Fruit fly (Drosophila melanogaster) whole organism, embryonic: Measurements from ENCODE around the gene RhoGAPp190.

Experiments
- Atf-2 ChIP-seq: fragments of 200-800 bp; sonication (Bioruptor generic); optimal IDR thresholded peaks from 2 replicates; lab custom pipeline; 2016; ENCODE audit warnings: missing biosample characterization, missing genetic modification characterization
- Atf6 ChIP-seq: fragments of 200-800 bp; sonication (Bioruptor generic); IDR thresholded peaks from 2 replicates; pipeline ENCODE4 v1.3.6; 2022; ENCODE audit warnings: missing biosample characterization, missing genetic modification characterization
- CG11085 ChIP-seq: fragments of 200-800 bp; sonication (Bioruptor generic); IDR thresholded peaks from 2 replicates; pipeline ENCODE4 v1.3.6; 2022; ENCODE audit warnings: missing biosample characterization, missing genetic modification characterization
- CG11560 ChIP-seq: fragments of 200-800 bp; sonication (Bioruptor generic); IDR thresholded peaks from 3 replicates; pipeline ENCODE4 v1.3.6; 2022; ENCODE audit warnings: missing biosample characterization, missing genetic modification characterization
- CG13424 ChIP-seq: fragments of 200-800 bp; sonication (Bioruptor generic); optimal IDR thresholded peaks from 2 replicates; lab custom pipeline; 2019; ENCODE audit warnings: missing biosample characterization, mild to moderate bottlenecking, missing genetic modification characterization, moderate library complexity
- CG13894 ChIP-seq: fragments of 200-800 bp; sonication (Bioruptor generic); optimal IDR thresholded peaks from 3 replicates; lab custom pipeline; 2018; ENCODE audit warnings: missing biosample characterization, mild to moderate bottlenecking, missing genetic modification characterization, moderate library complexity
- CG16813 ChIP-seq: fragments of 200-800 bp; sonication (Bioruptor generic); IDR thresholded peaks from 3 replicates; pipeline ENCODE4 v1.3.6; 2022; ENCODE audit warnings: missing biosample characterization, missing genetic modification characterization; ENCODE audit not compliant: partially characterized antibody
- CG17361 ChIP-seq: fragments of 200-800 bp; sonication (Bioruptor generic); IDR thresholded peaks from 3 replicates; pipeline ENCODE4 v1.3.6; 2022; ENCODE audit warnings: missing biosample characterization, missing genetic modification characterization
- CG17829 ChIP-seq: fragments of 200-800 bp; optimal IDR thresholded peaks from 2 replicates; lab custom pipeline; 2019; ENCODE audit warnings: missing biosample characterization, mild to moderate bottlenecking, missing genetic modification characterization, moderate library complexity
- CG18476 ChIP-seq: fragments of 200-800 bp; sonication (Bioruptor generic); optimal IDR thresholded peaks from 2 replicates; lab custom pipeline; 2016; ENCODE audit warnings: missing biosample characterization, mild to moderate bottlenecking, missing genetic modification characterization
- CG18619 ChIP-seq: fragments of 200-800 bp; sonication (Bioruptor generic); optimal IDR thresholded peaks from 3 replicates; lab custom pipeline; 2017; ENCODE audit warnings: missing biosample characterization, mild to moderate bottlenecking, missing genetic modification characterization
- CG2116 ChIP-seq: fragments of 200-800 bp; sonication (Bioruptor generic); optimal IDR thresholded peaks from 3 replicates; lab custom pipeline; 2018; ENCODE audit warnings: missing biosample characterization, mild to moderate bottlenecking, missing genetic modification characterization
- CG31365 ChIP-seq: fragments of 200-800 bp; sonication (Bioruptor generic); optimal IDR thresholded peaks from 2 replicates; lab custom pipeline; 2018; ENCODE audit warnings: missing biosample characterization, mild to moderate bottlenecking, missing genetic modification characterization
- CG33213 ChIP-seq: fragments of 200-800 bp; sonication (Bioruptor generic); optimal IDR thresholded peaks from 3 replicates; lab custom pipeline; 2016; ENCODE audit warnings: missing biosample characterization, missing genetic modification characterization
- CG34422 ChIP-seq: fragments of 200-800 bp; sonication (Bioruptor generic); IDR thresholded peaks from 3 replicates; pipeline ENCODE4 v1.3.6; 2022; ENCODE audit warnings: missing biosample characterization, missing genetic modification characterization
- CG4328 ChIP-seq: fragments of 200-800 bp; sonication (Bioruptor generic); optimal IDR thresholded peaks from 3 replicates; lab custom pipeline; 2017; ENCODE audit warnings: missing biosample characterization, missing genetic modification reagents, missing genetic modification characterization
- CG4707 ChIP-seq: fragments of 200-800 bp; sonication (Bioruptor generic); optimal IDR thresholded peaks from 2 replicates; lab custom pipeline; 2018; ENCODE audit warnings: missing biosample characterization, mild to moderate bottlenecking, missing genetic modification characterization, moderate library complexity
- CG5245 ChIP-seq: fragments of 200-800 bp; sonication (Bioruptor generic); optimal IDR thresholded peaks from 3 replicates; lab custom pipeline; 2016; ENCODE audit warnings: missing biosample characterization, missing genetic modification characterization
- CG7271 ChIP-seq: fragments of 200-800 bp; sonication (Bioruptor generic); optimal IDR thresholded peaks from 2 replicates; lab custom pipeline; 2018; ENCODE audit warnings: missing biosample characterization, mild to moderate bottlenecking, missing genetic modification characterization, moderate library complexity
- CG7357 ChIP-seq: fragments of 200-800 bp; sonication (Bioruptor generic); IDR thresholded peaks from 3 replicates; pipeline ENCODE4 v1.3.6; 2022; ENCODE audit warnings: missing biosample characterization, missing genetic modification characterization
- CG7372 ChIP-seq: fragments of 200-800 bp; sonication (Bioruptor generic); IDR thresholded peaks from 2 replicates; pipeline ENCODE4 v1.3.6; 2022; ENCODE audit warnings: missing biosample characterization, missing genetic modification characterization
- CG8478 ChIP-seq: fragments of >200 bp; optimal IDR thresholded peaks from 2 replicates; lab custom pipeline; 2018
- CG8765 ChIP-seq: fragments of 200-800 bp; sonication (Bioruptor generic); IDR thresholded peaks from 2 replicates; pipeline ENCODE4 v1.3.6; 2022; ENCODE audit warnings: missing biosample characterization, missing genetic modification characterization
- Chrac-16 ChIP-seq: fragments of 200-800 bp; sonication (Bioruptor generic); optimal IDR thresholded peaks from 3 replicates; lab custom pipeline; 2016; ENCODE audit warnings: missing biosample characterization, missing genetic modification characterization
- D19B ChIP-seq: fragments of 200-800 bp; sonication (Bioruptor generic); optimal IDR thresholded peaks from 2 replicates; lab custom pipeline; 2017; ENCODE audit warnings: missing biosample characterization, mild to moderate bottlenecking, missing genetic modification characterization
- Dref ChIP-seq: fragments of 200-800 bp; sonication (Bioruptor generic); IDR thresholded peaks from 2 replicates; pipeline ENCODE4 v1.3.6; 2022; ENCODE audit warnings: missing biosample characterization, missing genetic modification characterization
- GATAe ChIP-seq: fragments of 200-800 bp; sonication (Bioruptor generic); conservative IDR thresholded peaks from 2 replicates; pipeline ENCODE4 v1.3.6; 2022; ENCODE audit warnings: missing biosample characterization, missing genetic modification characterization
- HLH3B ChIP-seq: fragments of 200-800 bp; sonication (Bioruptor generic); IDR thresholded peaks from 2 replicates; pipeline ENCODE4 v1.3.6; 2022; ENCODE audit warnings: missing biosample characterization, missing genetic modification characterization
- Jarid2 ChIP-seq: fragments of 200-800 bp; sonication (Bioruptor generic); optimal IDR thresholded peaks from 3 replicates; lab custom pipeline; 2017; ENCODE audit warnings: mild to moderate bottlenecking, missing biosample characterization, missing genetic modification reagents, missing genetic modification characterization
- Sin3A ChIP-seq: fragments of >200 bp; optimal IDR thresholded peaks from 2 replicates; lab custom pipeline; 2018
- abd-A ChIP-seq: fragments of 200-800 bp; sonication (Bioruptor generic); optimal IDR thresholded peaks from 3 replicates; lab custom pipeline; 2019; ENCODE audit warnings: missing biosample characterization, mild to moderate bottlenecking, missing genetic modification characterization, moderate library complexity
- al ChIP-seq: fragments of 200-800 bp; sonication (Bioruptor generic); IDR thresholded peaks from 2 replicates; pipeline ENCODE4 v1.3.6; 2022; ENCODE audit warnings: missing biosample characterization, missing genetic modification characterization
- ap ChIP-seq: fragments of 200-800 bp; sonication (Bioruptor generic); IDR thresholded peaks from 2 replicates; pipeline ENCODE4 v1.3.6; 2022; ENCODE audit warnings: missing biosample characterization, missing genetic modification characterization
- br ChIP-seq: fragments of >200 bp; optimal IDR thresholded peaks from 2 replicates; lab custom pipeline; 2017
- disco-r ChIP-seq: fragments of 200-800 bp; sonication (Bioruptor generic); optimal IDR thresholded peaks from 2 replicates; lab custom pipeline; 2016; ENCODE audit warnings: missing biosample characterization, missing genetic modification characterization
- dysf ChIP-seq: fragments of 200-800 bp; sonication (Bioruptor generic); IDR thresholded peaks from 3 replicates; pipeline ENCODE4 v1.3.6; 2022; ENCODE audit warnings: missing biosample characterization, missing genetic modification characterization
- emc ChIP-seq: fragments of 200-800 bp; sonication (Bioruptor generic); optimal IDR thresholded peaks from 2 replicates; lab custom pipeline; 2016; ENCODE audit warnings: missing biosample characterization, missing genetic modification characterization
- exex ChIP-seq: fragments of 200-800 bp; sonication (Bioruptor generic); optimal IDR thresholded peaks from 4 replicates; lab custom pipeline; 2018; ENCODE audit warnings: missing biosample characterization, mild to moderate bottlenecking, missing genetic modification characterization, moderate library complexity
- hb ChIP-seq: fragments of 200-800 bp; sonication (Bioruptor generic); IDR thresholded peaks from 3 replicates; pipeline ENCODE4 v1.3.6; 2022; ENCODE audit warnings: missing biosample characterization, missing genetic modification characterization; ENCODE audit not compliant: partially characterized antibody
- kah ChIP-seq: fragments of 200-800 bp; sonication (Bioruptor generic); optimal IDR thresholded peaks from 2 replicates; lab custom pipeline; 2018; ENCODE audit warnings: missing biosample characterization, mild to moderate bottlenecking, missing genetic modification characterization
- lab ChIP-seq: fragments of 200-800 bp; sonication (Bioruptor generic); optimal IDR thresholded peaks from 3 replicates; lab custom pipeline; 2017; ENCODE audit warnings: missing biosample characterization, missing genetic modification characterization, mild to moderate bottlenecking, moderate library complexity, missing genetic modification reagents
- lilli ChIP-seq: fragments of 200-800 bp; sonication (Bioruptor generic); optimal IDR thresholded peaks from 3 replicates; lab custom pipeline; 2016; ENCODE audit warnings: missing biosample characterization, missing genetic modification characterization
- maf-S ChIP-seq: fragments of 200-800 bp; sonication (Bioruptor generic); optimal IDR thresholded peaks from 2 replicates; lab custom pipeline; 2016; ENCODE audit warnings: missing biosample characterization, missing genetic modification characterization
- phol ChIP-seq: fragments of 200-800 bp; sonication (Bioruptor generic); optimal IDR thresholded peaks from 3 replicates; lab custom pipeline; 2018; ENCODE audit warnings: missing biosample characterization, mild to moderate bottlenecking, missing genetic modification characterization, moderate library complexity
- pnt ChIP-seq: fragments of 200-800 bp; sonication (Bioruptor generic); optimal IDR thresholded peaks from 3 replicates; lab custom pipeline; 2016; ENCODE audit warnings: missing biosample characterization, missing genetic modification characterization
- prd ChIP-seq, 3 experiments: fragments of >200 bp in 2 of 3; fragments of 200-800 bp in 1 of 3; sonication (Bioruptor generic) in 1 of 3; optimal IDR thresholded peaks in 2 of 3; IDR thresholded peaks in 1 of 3; 2 replicates in 2 of 3; 3 replicates in 1 of 3; pipeline versions ENCODE4 v1.3.6 to Lab custom; 2017 to 2022; ENCODE audit warnings: missing biosample characterization in 1 of 3, missing genetic modification characterization in 1 of 3
- row ChIP-seq: fragments of 200-800 bp; sonication (Bioruptor generic); IDR thresholded peaks from 3 replicates; pipeline ENCODE4 v1.3.6; 2022; ENCODE audit warnings: missing biosample characterization, missing genetic modification characterization
- salm ChIP-seq: fragments of 200-800 bp; sonication (Bioruptor generic); optimal IDR thresholded peaks from 2 replicates; lab custom pipeline; 2018; ENCODE audit warnings: missing biosample characterization, mild to moderate bottlenecking, missing genetic modification characterization
- unpg ChIP-seq: fragments of 200-800 bp; sonication (Bioruptor generic); optimal IDR thresholded peaks from 3 replicates; lab custom pipeline; 2018; ENCODE audit warnings: missing biosample characterization, mild to moderate bottlenecking, missing genetic modification characterization, moderate library complexity
- wek ChIP-seq: fragments of 200-800 bp; sonication (Bioruptor generic); optimal IDR thresholded peaks from 3 replicates; lab custom pipeline; 2018; ENCODE audit warnings: missing biosample characterization, mild to moderate bottlenecking, missing genetic modification characterization, moderate library complexity
- zfh1 ChIP-seq: fragments of 200-800 bp; sonication (Bioruptor generic); IDR thresholded peaks from 3 replicates; pipeline ENCODE4 v1.3.6; 2022; ENCODE audit warnings: missing biosample characterization, missing genetic modification characterization

Gene RhoGAPp190

dm6 chrX:17624983-17625401 is 27.4 kb downstream of the RhoGAPp190 start (continued):
- TF ChIP-seq CG11560 (tag; lab: Robert Waterston, UW) (peak; percentile 34; the same call in 2 of the 3 replicates), zfh1 (GFP tag; lab: Robert Waterston, UW) (peak; percentile 69; the same call in 2 of the 3 replicates), CG17361 (GFP tag; lab: Robert Waterston, UW) (peak; percentile 89), CG2116 (peak; percentile 40), row (peak; percentile 82), GATAe (GFP tag; lab: Robert Waterston, UW) (no peak), CG16813 (GFP tag; lab: Robert Waterston, UW) (no peak), disco-r (peak; percentile 75), exex (tag; lab: Kevin White, UChicago) (peak; percentile 57), CG31365 (peak; percentile 74), CG7357 (GFP tag; lab: Robert Waterston, UW) (peak; percentile 67), emc (GFP tag; lab: Kevin White, UChicago) (peak; percentile 65), CG4707 (GFP tag; lab: Kevin White, UChicago) (peak; percentile 71), CG13424 (tag; lab: Kevin White, UChicago) (peak; percentile 93), prd (optimal IDR thresholded peaks at IDR 0.05; lab: Kevin White, UChicago) (no peak), prd (GFP tag; IDR thresholded peaks at IDR 0.05; lab: Robert Waterston, UW) (peak; percentile 77), Atf-2 (GFP tag; lab: Kevin White, UChicago) (peak; percentile 81), hb (GFP tag; lab: Robert Waterston, UW) (no peak), CG4328 (GFP tag; lab: Kevin White, UChicago) (peak; percentile 88), CG8765 (GFP tag; lab: Robert Waterston, UW) (peak; percentile 16; the same call in 1 of the 2 replicates), lab (GFP tag; lab: Kevin White, UChicago) (peak; percentile 93), CG5245 (GFP tag; lab: Kevin White, UChicago) (peak; percentile 74), lilli (GFP tag; lab: Kevin White, UChicago) (peak; percentile 87), dysf (peak; percentile 90), Chrac-16 (GFP tag; lab: Kevin White, UChicago) (peak; percentile 61), salm (tag; lab: Kevin White, UChicago) (peak; percentile 92), ap (GFP tag; lab: Robert Waterston, UW) (peak; percentile 54; the same call in 1 of the 2 replicates), br (no peak), phol (tag; lab: Kevin White, UChicago) (peak; percentile 89), CG17829 (tag; lab: Kevin White, UChicago) (peak; percentile 84), Sin3A (lab: Kevin White, UChicago) (no peak), wek (peak; percentile 82), CG33213 (GFP tag; lab: Kevin White, UChicago) (peak; percentile 51), kah (peak; percentile 84), HLH3B (GFP tag; lab: Robert Waterston, UW) (peak; percentile 78), Atf6 (GFP tag; lab: Robert Waterston, UW) (peak; percentile 90), CG8478 (lab: Kevin White, UChicago) (no peak), CG7372 (peak; percentile 93), CG18619 (peak; percentile 86), abd-A (peak; percentile 56), CG11085 (GFP tag; lab: Robert Waterston, UW) (peak; percentile 44; the same call in 1 of the 2 replicates), Jarid2 (GFP tag; lab: Kevin White, UChicago) (peak; percentile 67), al (peak; percentile 69), Dref (no peak), unpg (GFP tag; lab: Kevin White, UChicago) (peak; percentile 93), CG13894 (tag; lab: Kevin White, UChicago) (peak; percentile 78), CG7271 (tag; lab: Kevin White, UChicago) (no peak), CG34422 (peak; percentile 81; the same call in 2 of the 3 replicates), CG18476 (GFP tag; lab: Kevin White, UChicago) (peak; percentile 74), pnt (GFP tag; lab: Kevin White, UChicago) (peak; percentile 63), maf-S (GFP tag; lab: Kevin White, UChicago) (peak; percentile 72), D19B (peak; percentile 80)
